Fruit fly (Drosophila melanogaster) whole organism, pupa: Measurements from ENCODE around the gene Glt.

Source experiments
- CG13204 ChIP-seq: fragments of 200-800 bp; sonication (Bioruptor generic); optimal IDR thresholded peaks from 2 replicates; lab custom pipeline; 2018; ENCODE audit warnings: missing biosample characterization, mild to moderate bottlenecking, missing genetic modification characterization, moderate library complexity
- CG32121 ChIP-seq: fragments of 200-800 bp; sonication (Bioruptor generic); IDR thresholded peaks from 2 replicates; pipeline ENCODE4 v1.3.6; 2022; ENCODE audit warnings: missing biosample characterization, missing genetic modification characterization
- CG34367 ChIP-seq: fragments of 200-800 bp; sonication (Bioruptor generic); optimal IDR thresholded peaks from 2 replicates; lab custom pipeline; 2018; ENCODE audit warnings: missing biosample characterization, mild to moderate bottlenecking, missing genetic modification characterization
- CG4496 ChIP-seq: fragments of 200-800 bp; sonication (Bioruptor generic); IDR thresholded peaks from 3 replicates; pipeline ENCODE4 v1.3.6; 2022; ENCODE audit warnings: missing biosample characterization, missing genetic modification characterization
- CG8301 ChIP-seq: fragments of 200-800 bp; sonication (Bioruptor generic); optimal IDR thresholded peaks from 2 replicates; lab custom pipeline; 2018; ENCODE audit warnings: missing biosample characterization, mild to moderate bottlenecking, missing genetic modification characterization
- CG9948 ChIP-seq: fragments of 200-800 bp; sonication (Bioruptor generic); optimal IDR thresholded peaks from 2 replicates; lab custom pipeline; 2018; ENCODE audit warnings: missing biosample characterization, mild to moderate bottlenecking, missing genetic modification characterization, moderate library complexity
- D1 ChIP-seq: fragments of 200-800 bp; sonication (Bioruptor generic); optimal IDR thresholded peaks from 2 replicates; lab custom pipeline; 2018; ENCODE audit warnings: missing biosample characterization, mild to moderate bottlenecking, missing genetic modification characterization, moderate library complexity
- EcR ChIP-seq: fragments of 200-800 bp; sonication (Bioruptor generic); optimal IDR thresholded peaks from 3 replicates; lab custom pipeline; 2019; ENCODE audit warnings: missing biosample characterization, missing genetic modification characterization, mild to moderate bottlenecking, moderate library complexity, missing genetic modification reagents
- Ets98B ChIP-seq: fragments of 200-800 bp; sonication (Bioruptor generic); IDR thresholded peaks from 2 replicates; pipeline ENCODE4 v1.3.6; 2022; ENCODE audit warnings: missing biosample characterization, missing genetic modification characterization
- Pif1A ChIP-seq: fragments of 200-800 bp; sonication (Bioruptor generic); optimal IDR thresholded peaks from 3 replicates; lab custom pipeline; 2016; ENCODE audit warnings: missing biosample characterization, missing genetic modification characterization
- Pif1B ChIP-seq: fragments of 200-800 bp; sonication (Bioruptor generic); optimal IDR thresholded peaks from 3 replicates; lab custom pipeline; 2016; ENCODE audit warnings: missing biosample characterization, missing genetic modification characterization
- Snoo ChIP-seq: fragments of 200-800 bp; sonication (Bioruptor generic); optimal IDR thresholded peaks from 3 replicates; lab custom pipeline; 2017; ENCODE audit warnings: missing biosample characterization, mild to moderate bottlenecking, missing genetic modification characterization, inconsistent platforms
- fd96Ca ChIP-seq: fragments of 200-800 bp; sonication (Bioruptor generic); IDR thresholded peaks from 3 replicates; pipeline ENCODE4 v1.3.6; 2022; ENCODE audit warnings: missing biosample characterization, missing genetic modification characterization
- rn ChIP-seq: fragments of 200-800 bp; sonication (Bioruptor generic); IDR thresholded peaks from 2 replicates; pipeline ENCODE4 v1.3.6; 2022; ENCODE audit warnings: missing biosample characterization, missing genetic modification characterization

DNA sequence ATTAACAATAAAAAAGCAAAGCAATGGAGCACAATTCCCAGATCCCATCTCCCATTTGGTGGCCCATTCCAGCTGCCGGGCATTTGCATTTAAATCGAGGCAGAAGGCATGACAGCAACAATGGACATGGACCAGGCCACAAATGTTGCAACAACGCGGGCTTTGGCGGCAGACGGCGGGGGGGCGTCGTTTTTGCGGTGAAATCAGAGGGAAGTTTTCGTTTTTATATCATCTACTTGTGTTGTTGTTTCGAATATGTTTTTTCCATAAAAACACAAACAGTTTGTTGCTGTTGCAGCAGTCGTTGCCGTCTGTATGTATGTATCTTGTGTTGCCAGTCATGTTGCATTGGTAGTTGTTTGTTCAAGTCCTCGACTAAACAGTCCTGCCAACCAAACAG lies 12.9 kb upstream of the Glt start:
- TF ChIP-seq Snoo (tag; lab: Kevin White, UChicago) (no peak), CG13204 (GFP tag; lab: Kevin White, UChicago) (no peak), Ets98B (GFP tag; lab: Robert Waterston, UW) (no peak), CG32121 (GFP tag; lab: Robert Waterston, UW) (no peak), Pif1B (GFP tag; lab: Kevin White, UChicago) (no peak), Pif1A (GFP tag; lab: Kevin White, UChicago) (no peak), EcR (no peak), CG8301 (tag; lab: Kevin White, UChicago) (no peak), CG9948 (tag; lab: Kevin White, UChicago) (no peak), CG4496 (GFP tag; lab: Robert Waterston, UW) (no peak), D1 (tag; lab: Kevin White, UChicago) (no peak), rn (no peak), fd96Ca (GFP tag; lab: Robert Waterston, UW) (no peak), CG34367 (tag; lab: Kevin White, UChicago) (no peak)
